Worm (Caenorhabditis elegans) whole organism, late embryonic: ENCODE data around the gene M05D6.3.
A peak's percentile ranks its signal among the peaks of the same experiment; 100 is the strongest.

Experiments
- F13H6.1 ChIP-seq: sonication (generic microtip); optimal IDR thresholded peaks from 2 replicates; lab custom pipeline; 2016; ENCODE audit warnings: missing genetic modification characterization, missing compliant biosample characterization
- K09A11.1 ChIP-seq: sonication (generic microtip); optimal IDR thresholded peaks from 2 replicates; lab custom pipeline; 2017; ENCODE audit warnings: antibody characterized with exemption, mild to moderate bottlenecking, missing genetic modification characterization, missing compliant biosample characterization; ENCODE audit not compliant: insufficient read depth
- ahr-1 ChIP-seq: sonication (generic microtip); optimal IDR thresholded peaks from 2 replicates; lab custom pipeline; 2016; ENCODE audit warnings: missing genetic modification characterization, missing compliant biosample characterization
- ama-1 ChIP-seq: fragments of 150-350 bp; optimal IDR thresholded peaks from 2 replicates; lab custom pipeline; 2014
- ceh-19 ChIP-seq: fragments of 200-800 bp; sonication (Bioruptor generic); optimal IDR thresholded peaks from 2 replicates; lab custom pipeline; 2018; ENCODE audit warnings: mild to moderate bottlenecking, missing genetic modification characterization, missing compliant biosample characterization
- ceh-24 ChIP-seq: sonication (generic microtip); optimal IDR thresholded peaks from 2 replicates; lab custom pipeline; 2016; ENCODE audit warnings: mild to moderate bottlenecking, missing genetic modification characterization, missing compliant biosample characterization
- ceh-30 ChIP-seq: fragments of 150-350 bp; optimal IDR thresholded peaks from 2 replicates; lab custom pipeline; 2014; ENCODE audit warnings: missing biosample characterization, missing genetic modification characterization
- ceh-6 ChIP-seq: fragments of 200-800 bp; sonication (Bioruptor generic); optimal IDR thresholded peaks from 2 replicates; lab custom pipeline; 2018; ENCODE audit warnings: mild to moderate bottlenecking, missing genetic modification characterization, missing compliant biosample characterization
- ceh-9 ChIP-seq: sonication (generic microtip); optimal IDR thresholded peaks from 2 replicates; lab custom pipeline; 2016; ENCODE audit warnings: mild to moderate bottlenecking, missing genetic modification characterization, inconsistent platforms, missing compliant biosample characterization
- che-1 ChIP-seq: sonication (generic microtip); optimal IDR thresholded peaks from 2 replicates; lab custom pipeline; 2016; ENCODE audit warnings: mild to moderate bottlenecking, missing genetic modification characterization, missing compliant biosample characterization
- dmd-4 ChIP-seq: sonication (generic microtip); optimal IDR thresholded peaks from 2 replicates; lab custom pipeline; 2016; ENCODE audit warnings: borderline replicate concordance, missing genetic modification characterization, missing compliant biosample characterization
- dve-1 ChIP-seq: sonication (generic microtip); optimal IDR thresholded peaks from 2 replicates; lab custom pipeline; 2017; ENCODE audit warnings: antibody characterized with exemption, mild to moderate bottlenecking, missing genetic modification characterization, missing compliant biosample characterization
- elt-2 ChIP-seq: sonication (generic microtip); optimal IDR thresholded peaks from 2 replicates; lab custom pipeline; 2016; ENCODE audit warnings: missing genetic modification reagents, missing genetic modification characterization, missing compliant biosample characterization
- elt-4 ChIP-seq: sonication (generic microtip); optimal IDR thresholded peaks from 2 replicates; lab custom pipeline; 2016; ENCODE audit warnings: missing genetic modification characterization, missing compliant biosample characterization
- ets-4 ChIP-seq: sonication (generic microtip); optimal IDR thresholded peaks from 2 replicates; lab custom pipeline; 2016; ENCODE audit warnings: missing genetic modification characterization, missing compliant biosample characterization
- fkh-10 ChIP-seq: fragments of 150-350 bp; optimal IDR thresholded peaks from 2 replicates; lab custom pipeline; 2014; ENCODE audit warnings: missing biosample characterization, missing genetic modification reagents, missing genetic modification characterization
- fkh-6 ChIP-seq: sonication (generic microtip); optimal IDR thresholded peaks from 2 replicates; lab custom pipeline; 2016; ENCODE audit warnings: missing genetic modification characterization, missing compliant biosample characterization
- hlh-15 ChIP-seq: sonication (generic microtip); optimal IDR thresholded peaks from 2 replicates; lab custom pipeline; 2016; ENCODE audit warnings: missing genetic modification characterization, missing compliant biosample characterization
- hlh-30 ChIP-seq: sonication (generic microtip); optimal IDR thresholded peaks from 2 replicates; lab custom pipeline; 2017; ENCODE audit warnings: antibody characterized with exemption, missing genetic modification characterization, missing compliant biosample characterization; ENCODE audit not compliant: insufficient read depth
- lim-6 ChIP-seq: sonication (generic microtip); optimal IDR thresholded peaks from 2 replicates; lab custom pipeline; 2016; ENCODE audit warnings: missing genetic modification characterization, missing compliant biosample characterization
- lin-11 ChIP-seq: fragments of 200-800 bp; sonication (Bioruptor generic); optimal IDR thresholded peaks from 2 replicates; lab custom pipeline; 2018; ENCODE audit warnings: mild to moderate bottlenecking, missing genetic modification characterization, missing compliant biosample characterization
- madf-2 ChIP-seq: sonication (generic microtip); optimal IDR thresholded peaks from 2 replicates; lab custom pipeline; 2017; ENCODE audit warnings: missing genetic modification characterization, missing compliant biosample characterization
- mec-3 ChIP-seq: sonication (generic microtip); optimal IDR thresholded peaks from 2 replicates; lab custom pipeline; 2016; ENCODE audit warnings: borderline replicate concordance, missing genetic modification characterization, missing compliant biosample characterization
- nfya-1 ChIP-seq: sonication (generic microtip); optimal IDR thresholded peaks from 2 replicates; lab custom pipeline; 2017; ENCODE audit warnings: missing genetic modification characterization, mild to moderate bottlenecking, missing compliant biosample characterization, antibody characterized with exemption, moderate library complexity
- nhr-232 ChIP-seq: sonication (generic microtip); optimal IDR thresholded peaks from 2 replicates; lab custom pipeline; 2016; ENCODE audit warnings: missing genetic modification characterization, missing compliant biosample characterization
- pag-3 ChIP-seq: sonication (generic microtip); optimal IDR thresholded peaks from 2 replicates; lab custom pipeline; 2016; ENCODE audit warnings: missing compliant biosample characterization, missing genetic modification characterization, borderline replicate concordance
- pat-9 ChIP-seq: fragments of 200-800 bp; sonication (Bioruptor generic); optimal IDR thresholded peaks from 2 replicates; lab custom pipeline; 2018; ENCODE audit warnings: mild to moderate bottlenecking, missing genetic modification characterization, moderate library complexity, missing compliant biosample characterization
- pha-2 ChIP-seq: sonication (generic microtip); optimal IDR thresholded peaks from 2 replicates; lab custom pipeline; 2017; ENCODE audit warnings: mild to moderate bottlenecking, missing genetic modification characterization, missing compliant biosample characterization
- pqm-1 ChIP-seq: sonication (generic microtip); optimal IDR thresholded peaks from 2 replicates; lab custom pipeline; 2016; ENCODE audit warnings: missing genetic modification characterization, missing compliant biosample characterization
- rnt-1 ChIP-seq: sonication (generic microtip); optimal IDR thresholded peaks from 2 replicates; lab custom pipeline; 2016; ENCODE audit warnings: missing genetic modification characterization, missing compliant biosample characterization
- sox-2 ChIP-seq: fragments of 200-800 bp; sonication (Bioruptor generic); IDR thresholded peaks from 2 replicates; pipeline ENCODE4 v1.3.6; 2022; ENCODE audit warnings: missing genetic modification reagents, missing genetic modification characterization, missing compliant biosample characterization
- sox-4 ChIP-seq: sonication (generic microtip); optimal IDR thresholded peaks from 2 replicates; lab custom pipeline; 2017; ENCODE audit warnings: mild to moderate bottlenecking, missing genetic modification characterization, inconsistent platforms, missing compliant biosample characterization
- tbx-2 ChIP-seq: sonication (generic microtip); optimal IDR thresholded peaks from 2 replicates; lab custom pipeline; 2016; ENCODE audit warnings: missing genetic modification characterization, missing compliant biosample characterization
- ttx-3 ChIP-seq: sonication (generic microtip); optimal IDR thresholded peaks from 2 replicates; lab custom pipeline; 2016; ENCODE audit warnings: missing genetic modification reagents, missing genetic modification characterization, missing compliant biosample characterization
- unc-3 ChIP-seq, 2 experiments: fragments of 200-800 bp in 1 of 2; sonication (Bioruptor generic) in 1 of 2; sonication (generic microtip) in 1 of 2; conservative IDR thresholded peaks in 1 of 2; optimal IDR thresholded peaks in 1 of 2; 2 replicates each; pipeline versions ENCODE4 v1.3.6 to Lab custom; 2016 to 2022; ENCODE audit warnings: missing compliant biosample characterization in 2 of 2, missing genetic modification characterization in 2 of 2, missing genetic modification reagents in 1 of 2
- unc-86 ChIP-seq: sonication (generic microtip); optimal IDR thresholded peaks from 2 replicates; lab custom pipeline; 2016; ENCODE audit warnings: missing genetic modification characterization, missing compliant biosample characterization

M05D6.3 gene

DNA sequence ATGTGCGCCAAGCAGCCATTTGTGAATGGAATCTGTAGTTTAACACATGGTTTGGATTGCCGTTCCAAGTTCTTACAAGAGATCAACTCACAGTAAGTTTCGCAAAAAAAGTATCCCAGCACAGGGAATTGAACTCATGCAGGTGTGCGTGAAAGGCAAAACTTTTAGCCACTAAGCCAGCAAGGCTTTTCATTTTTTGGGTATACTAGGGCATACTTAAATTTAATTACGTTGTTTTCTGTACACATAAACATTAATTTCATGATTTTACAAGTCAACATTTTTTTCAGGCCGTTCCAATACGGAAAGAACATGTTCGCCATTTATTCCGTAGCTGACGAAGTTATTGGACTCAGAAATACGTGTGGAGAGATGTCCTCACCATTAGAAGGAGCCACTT, 34.1 kb upstream of the M05D6.3 start:
- TF ChIP-seq elt-2 (tag; lab: Kevin White, UChicago) (no peak), dmd-4 (no peak), fkh-6 (tag; lab: Kevin White, UChicago) (no peak), pha-2 (no peak), madf-2 (tag; lab: Kevin White, UChicago) (no peak)

DNA sequence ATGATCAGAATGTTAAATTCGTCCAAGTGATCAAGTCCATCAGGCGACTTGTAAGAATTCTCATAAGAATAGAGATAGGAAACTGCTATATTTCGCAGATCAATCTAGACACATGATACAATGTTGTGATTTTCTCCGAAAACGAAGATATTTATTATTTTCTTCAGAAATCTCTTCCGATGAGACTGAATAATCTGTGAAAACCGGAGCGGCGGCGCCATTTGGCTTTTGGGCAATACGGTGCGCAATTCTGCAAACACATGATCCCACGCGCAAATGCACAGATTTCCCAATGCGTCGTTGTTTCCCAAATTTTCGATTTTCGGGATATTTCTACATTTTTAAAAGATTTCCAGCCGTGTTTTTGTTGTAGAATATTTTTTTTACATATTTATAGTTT, 33.4 kb upstream of the M05D6.3 start:
- peak; percentile 14 for TF ChIP-seq tbx-2
- no peak for TF ChIP-seq unc-3 (GFP tag; conservative IDR thresholded peaks at IDR 0.05; lab: Robert Waterston, UW)
- peak; percentile 10 for TF ChIP-seq unc-3 (tag; optimal IDR thresholded peaks at IDR 0.05; lab: Kevin White, UChicago)
- no peak for TF ChIP-seq sox-4 (tag; lab: Kevin White, UChicago)
- no peak for TF ChIP-seq ahr-1
- peak; percentile 35 for TF ChIP-seq dve-1
- TF ChIP-seq unc-86 (tag; lab: Kevin White, UChicago) = peak; percentile 14
- TF ChIP-seq dmd-4 = no peak
- TF ChIP-seq hlh-15 (tag; lab: Kevin White, UChicago) = no peak
- TF ChIP-seq ttx-3 (tag; lab: Kevin White, UChicago) = no peak
- TF ChIP-seq nfya-1 (tag; lab: Kevin White, UChicago) = peak; percentile 28
- TF ChIP-seq elt-2 (tag; lab: Kevin White, UChicago) = peak; percentile 25

DNA sequence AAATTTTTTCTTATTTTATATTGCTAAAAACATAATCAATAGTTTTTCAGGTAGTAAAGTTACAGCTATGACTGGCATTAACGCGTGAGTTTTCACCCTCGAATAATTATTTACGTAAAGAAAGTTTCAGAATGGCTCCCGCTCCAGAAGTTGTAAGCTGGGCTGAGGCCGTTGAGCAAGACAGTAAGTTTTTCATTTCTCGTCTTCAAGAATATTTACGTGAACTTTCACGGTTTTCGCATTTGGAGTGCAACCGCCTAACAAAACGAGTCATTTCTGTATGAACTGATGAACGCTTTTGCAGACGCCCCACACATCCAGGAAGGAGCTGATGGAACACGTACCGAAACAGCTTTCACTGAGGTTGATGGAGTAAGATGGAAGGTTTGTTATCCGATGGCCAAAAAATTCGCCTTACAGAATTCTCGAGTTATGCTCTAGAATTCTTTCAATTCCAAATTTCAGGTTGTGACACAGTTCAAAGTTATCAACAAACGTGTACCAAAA, 32.8 kb upstream of the M05D6.3 start, which contains the start of gene eif-3.G:
Gene eif-3.G (plus strand): TSS at position 51 of the 507 bp plus-strand sequence.
- TF ChIP-seq elt-4 (no peak), che-1 (no peak), ceh-30 (no peak), lin-11 (tag; lab: Kevin White, UChicago) (no peak), pat-9 (tag; lab: Kevin White, UChicago) (no peak), rnt-1 (no peak), ama-1 (lab: Kevin White, UChicago) (no peak), K09A11.1 (tag; lab: Kevin White, UChicago) (no peak), pag-3 (tag; lab: Kevin White, UChicago) (no peak), ahr-1 (no peak), ceh-6 (GFP tag; lab: Kevin White, UChicago) (no peak), ceh-24 (tag; lab: Kevin White, UChicago) (no peak), F13H6.1 (no peak)

- TF ChIP-seq ceh-9 (tag; lab: Kevin White, UChicago) = no peak
- no peak for TF ChIP-seq mec-3
- TF ChIP-seq elt-4 = no peak
- TF ChIP-seq unc-86 (tag; lab: Kevin White, UChicago) = no peak
- no peak for TF ChIP-seq unc-3 (GFP tag; conservative IDR thresholded peaks at IDR 0.05; lab: Robert Waterston, UW)
- no peak for TF ChIP-seq unc-3 (tag; optimal IDR thresholded peaks at IDR 0.05; lab: Kevin White, UChicago)
- no peak for TF ChIP-seq dmd-4
- TF ChIP-seq hlh-30 (tag; lab: Kevin White, UChicago) = no peak
- no peak for TF ChIP-seq sox-4 (tag; lab: Kevin White, UChicago)
- TF ChIP-seq sox-2 (GFP tag; lab: Robert Waterston, UW) = no peak
- no peak for TF ChIP-seq pqm-1 (tag; lab: Kevin White, UChicago)
- no peak for TF ChIP-seq che-1
- TF ChIP-seq nfya-1 (tag; lab: Kevin White, UChicago) = no peak
- no peak for TF ChIP-seq fkh-10
- no peak for TF ChIP-seq ceh-30
- TF ChIP-seq nhr-232 (tag; lab: Kevin White, UChicago) = no peak
- TF ChIP-seq ceh-19 (GFP tag; lab: Kevin White, UChicago) = no peak
- TF ChIP-seq lim-6 = no peak
- no peak for TF ChIP-seq ets-4 (tag; lab: Kevin White, UChicago)
- TF ChIP-seq F13H6.1 = no peak
These were observed 31.6 kb upstream of the M05D6.3 start, which contains the start of gene evl-20 for ce11 chrII:8444007-8444406. evl-20 (plus strand) TSS chrII:8444307.
